Fruit fly (Drosophila melanogaster) whole organism, wandering third instar larva: Measurements from ENCODE around the gene LUBEL.

ENCODE experiments used
- CG32264 ChIP-seq: fragments of 200-800 bp; sonication (Bioruptor generic); optimal IDR thresholded peaks from 2 replicates; lab custom pipeline; 2016; ENCODE audit warnings: missing biosample characterization, missing genetic modification characterization
- Hr78 ChIP-seq: fragments of >200 bp; optimal IDR thresholded peaks from 2 replicates; lab custom pipeline; 2017; ENCODE audit warnings: missing biosample characterization, missing genetic modification characterization
- Jra ChIP-seq: sonication (Bioruptor generic); optimal IDR thresholded peaks from 2 replicates; lab custom pipeline; 2016; ENCODE audit warnings: missing biosample characterization, missing genetic modification characterization
- Mio ChIP-seq: sonication (Bioruptor generic); optimal IDR thresholded peaks from 2 replicates; lab custom pipeline; 2016; ENCODE audit warnings: missing biosample characterization, missing genetic modification characterization
- Myc ChIP-seq: fragments of >200 bp; optimal IDR thresholded peaks from 2 replicates; lab custom pipeline; 2017
- br ChIP-seq: fragments of 200-800 bp; sonication (Bioruptor generic); optimal IDR thresholded peaks from 2 replicates; lab custom pipeline; 2016; ENCODE audit warnings: missing biosample characterization, missing genetic modification characterization
- brk ChIP-seq: fragments of 200-800 bp; sonication (Bioruptor generic); optimal IDR thresholded peaks from 2 replicates; lab custom pipeline; 2016; ENCODE audit warnings: missing biosample characterization, mild to moderate bottlenecking, missing genetic modification characterization
- ey ChIP-seq: fragments of 200-800 bp; sonication (Bioruptor generic); optimal IDR thresholded peaks from 2 replicates; lab custom pipeline; 2016; ENCODE audit warnings: missing biosample characterization, missing genetic modification characterization
- fru ChIP-seq: fragments of 200-800 bp; sonication (Bioruptor generic); optimal IDR thresholded peaks from 3 replicates; lab custom pipeline; 2016; ENCODE audit warnings: missing biosample characterization, mild to moderate bottlenecking, missing genetic modification characterization
- h ChIP-seq: fragments of 200-800 bp; sonication (Bioruptor generic); optimal IDR thresholded peaks from 3 replicates; lab custom pipeline; 2016; ENCODE audit warnings: missing biosample characterization, mild to moderate bottlenecking, missing genetic modification characterization
- pan ChIP-seq: fragments of >200 bp; optimal IDR thresholded peaks from 2 replicates; lab custom pipeline; 2017
- rgr ChIP-seq: fragments of 200-800 bp; sonication (Bioruptor generic); optimal IDR thresholded peaks from 3 replicates; lab custom pipeline; 2016; ENCODE audit warnings: missing biosample characterization, mild to moderate bottlenecking, missing genetic modification characterization
- usp ChIP-seq: fragments of >200 bp; optimal IDR thresholded peaks from 2 replicates; lab custom pipeline; 2017; ENCODE audit warnings: missing biosample characterization, missing genetic modification characterization

DNA sequence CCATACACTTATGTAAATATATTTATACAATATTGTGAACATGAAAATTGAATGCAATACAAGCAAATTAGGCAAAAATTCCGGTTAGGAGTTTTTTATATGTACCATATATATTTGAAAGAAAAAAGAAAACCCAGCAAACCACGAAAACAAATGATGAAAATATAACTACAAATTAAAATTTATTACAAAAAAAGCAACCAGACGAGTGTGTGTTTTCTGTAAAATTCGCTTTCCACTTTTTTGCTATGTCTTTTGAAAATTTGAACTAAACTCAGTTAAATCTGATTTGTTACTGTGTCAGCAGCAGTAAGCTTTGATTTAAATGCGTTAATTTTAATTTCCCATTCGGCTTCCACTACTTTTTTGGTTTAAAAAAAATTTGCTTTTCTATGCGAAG is 40.0 kb downstream of the LUBEL start, which contains the start of gene TTLL3B:
- TF ChIP-seq ey (GFP tag; lab: Kevin White, UChicago): no peak
- no peak for TF ChIP-seq brk
- TF ChIP-seq pan (lab: Kevin White, UChicago): no peak
- TF ChIP-seq fru (GFP tag; lab: Kevin White, UChicago): no peak
- TF ChIP-seq Myc (lab: Kevin White, UChicago): no peak
- TF ChIP-seq CG32264 (GFP tag; lab: Kevin White, UChicago): no peak
- no peak for TF ChIP-seq Jra (GFP tag; lab: Kevin White, UChicago)
- TF ChIP-seq Mio (GFP tag; lab: Kevin White, UChicago): no peak
- TF ChIP-seq h (GFP tag; lab: Kevin White, UChicago): no peak
- TF ChIP-seq br: no peak
- TF ChIP-seq usp (GFP tag; lab: Kevin White, UChicago): no peak
- TF ChIP-seq rgr (GFP tag; lab: Kevin White, UChicago): no peak
- TF ChIP-seq Hr78: no peak
